Worm (Caenorhabditis elegans) whole organism, L4 larva: ENCODE measurements around the gene C16A3.2.
A peak's percentile ranks its signal among the peaks of the same experiment; 100 is the strongest.

Experiments used
- D1046.2 ChIP-seq: fragments of 200-800 bp; sonication (Bioruptor generic); IDR thresholded peaks from 2 replicates; pipeline ENCODE4 v1.3.6; 2022; ENCODE audit warnings: missing genetic modification characterization, missing compliant biosample characterization
- T26A8.4 ChIP-seq: fragments of 200-800 bp; sonication (Bioruptor generic); IDR thresholded peaks from 2 replicates; pipeline ENCODE4 v1.3.6; 2022; ENCODE audit warnings: missing genetic modification characterization, missing compliant biosample characterization
- Y105C5A.15 ChIP-seq: fragments of 200-800 bp; sonication (Bioruptor generic); IDR thresholded peaks from 2 replicates; pipeline ENCODE4 v1.3.6; 2022; ENCODE audit warnings: missing genetic modification characterization, missing compliant biosample characterization
- ZK337.2 ChIP-seq: fragments of 200-800 bp; sonication (Bioruptor generic); IDR thresholded peaks from 2 replicates; pipeline ENCODE4 v1.3.6; 2022; ENCODE audit warnings: missing genetic modification reagents, missing genetic modification characterization, missing compliant biosample characterization
- ZK546.5 ChIP-seq, 2 experiments: sonication (generic microtip); optimal IDR thresholded peaks; 2 replicates each; lab custom pipeline; 2017; ENCODE audit warnings: missing biosample characterization in 2 of 2, missing genetic modification characterization in 2 of 2
- aha-1 ChIP-seq: fragments of 150-350 bp; peaks from one replicate; lab custom pipeline; 2014; ENCODE audit warnings: missing biosample characterization, missing genetic modification characterization
- aly-2 ChIP-seq: sonication (generic microtip); optimal IDR thresholded peaks from 2 replicates; lab custom pipeline; 2018; ENCODE audit warnings: missing biosample characterization, missing genetic modification characterization
- ama-1 ChIP-seq: fragments of 150-350 bp; optimal IDR thresholded peaks from 2 replicates; lab custom pipeline; 2014; ENCODE audit warnings: inconsistent platforms, mixed read lengths
- arid-1 ChIP-seq: fragments of 200-800 bp; sonication (Bioruptor generic); conservative IDR thresholded peaks from 2 replicates; pipeline ENCODE4 v1.3.6; 2022; ENCODE audit warnings: missing genetic modification reagents, missing genetic modification characterization, missing compliant biosample characterization
- ceh-20 ChIP-seq: fragments of 200-800 bp; sonication (Bioruptor generic); IDR thresholded peaks from 2 replicates; pipeline ENCODE4 v1.3.6; 2022; ENCODE audit warnings: missing genetic modification reagents, missing genetic modification characterization, missing compliant biosample characterization
- ceh-28 ChIP-seq: fragments of 150-350 bp; optimal IDR thresholded peaks from 2 replicates; lab custom pipeline; 2014; ENCODE audit warnings: missing biosample characterization, missing genetic modification reagents, missing genetic modification characterization
- ceh-82 ChIP-seq: sonication (generic microtip); optimal IDR thresholded peaks from 2 replicates; lab custom pipeline; 2017; ENCODE audit warnings: missing biosample characterization, missing genetic modification characterization
- ces-1 ChIP-seq: fragments of 150-350 bp; sonication (generic microtip); optimal IDR thresholded peaks from 4 replicates; lab custom pipeline; 2014; ENCODE audit warnings: missing biosample characterization, missing genetic modification reagents, missing genetic modification characterization
- ctbp-1 ChIP-seq: fragments of 200-800 bp; sonication (Bioruptor generic); IDR thresholded peaks from 2 replicates; pipeline ENCODE4 v1.3.6; 2022; ENCODE audit warnings: missing genetic modification reagents, missing genetic modification characterization, missing compliant biosample characterization
- daf-12 ChIP-seq: fragments of 150-350 bp; optimal IDR thresholded peaks from 2 replicates; lab custom pipeline; 2014; ENCODE audit warnings: missing biosample characterization, missing genetic modification reagents, missing genetic modification characterization
- daf-16 ChIP-seq, 3 experiments: sonication (generic microtip); optimal IDR thresholded peaks; 2 replicates each; lab custom pipeline; 2016 to 2017; ENCODE audit warnings: missing genetic modification characterization in 3 of 3, missing genetic modification reagents in 3 of 3, mild to moderate bottlenecking in 2 of 3, missing compliant biosample characterization in 2 of 3, missing biosample characterization in 1 of 3, moderate library complexity in 1 of 3
- daf-19 ChIP-seq: fragments of 200-800 bp; sonication (Bioruptor generic); conservative IDR thresholded peaks from 2 replicates; pipeline ENCODE4 v1.3.6; 2022; ENCODE audit warnings: missing genetic modification characterization, missing compliant biosample characterization
- daf-8 ChIP-seq: fragments of 200-800 bp; sonication (Bioruptor generic); IDR thresholded peaks from 2 replicates; pipeline ENCODE4 v1.3.6; 2022; ENCODE audit warnings: missing genetic modification characterization, missing compliant biosample characterization
- dmd-6 ChIP-seq: fragments of 200-800 bp; sonication (Bioruptor generic); IDR thresholded peaks from 2 replicates; pipeline ENCODE4 v1.3.6; 2022; ENCODE audit warnings: missing genetic modification reagents, missing genetic modification characterization, missing compliant biosample characterization
- dmd-8 ChIP-seq: fragments of 200-800 bp; sonication (Bioruptor generic); IDR thresholded peaks from 2 replicates; pipeline ENCODE4 v1.3.6; 2022; ENCODE audit warnings: missing genetic modification characterization, missing compliant biosample characterization
- dmd-9 ChIP-seq: fragments of 200-800 bp; sonication (Bioruptor generic); IDR thresholded peaks from 2 replicates; pipeline ENCODE4 v1.3.6; 2022; ENCODE audit warnings: missing genetic modification reagents, missing genetic modification characterization, missing compliant biosample characterization
- egl-27 ChIP-seq: sonication (generic microtip); optimal IDR thresholded peaks from 3 replicates; lab custom pipeline; 2017; ENCODE audit warnings: missing biosample characterization, missing genetic modification reagents, missing genetic modification characterization
- fkh-10 ChIP-seq: fragments of 150-350 bp; optimal IDR thresholded peaks from 2 replicates; lab custom pipeline; 2014; ENCODE audit warnings: missing biosample characterization, missing genetic modification reagents, missing genetic modification characterization
- hlh-11 ChIP-seq: fragments of 200-800 bp; sonication (Bioruptor generic); optimal IDR thresholded peaks from 2 replicates; lab custom pipeline; 2018; ENCODE audit warnings: mild to moderate bottlenecking, missing genetic modification characterization, missing compliant biosample characterization
- hmg-1.1 ChIP-seq: fragments of 200-800 bp; sonication (Bioruptor generic); IDR thresholded peaks from 2 replicates; pipeline ENCODE4 v1.3.6; 2022; ENCODE audit warnings: missing genetic modification reagents, missing genetic modification characterization, missing compliant biosample characterization
- lim-7 ChIP-seq: fragments of 200-800 bp; sonication (Bioruptor generic); IDR thresholded peaks from 2 replicates; pipeline ENCODE4 v1.3.6; 2022; ENCODE audit warnings: missing genetic modification characterization, missing compliant biosample characterization
- lin-15B ChIP-seq: fragments of 150-350 bp; sonication (generic microtip); optimal IDR thresholded peaks from 3 replicates; lab custom pipeline; 2014; ENCODE audit warnings: missing biosample characterization, missing genetic modification characterization
- madf-9 ChIP-seq: fragments of 200-800 bp; sonication (Bioruptor generic); conservative IDR thresholded peaks from 2 replicates; pipeline ENCODE4 v1.3.6; 2022; ENCODE audit warnings: missing genetic modification reagents, missing genetic modification characterization, missing compliant biosample characterization
- mdl-1 ChIP-seq, 2 experiments: fragments of 150-350 bp in 1 of 2; sonication (generic microtip) in 1 of 2; optimal IDR thresholded peaks; 2 replicates each; lab custom pipeline; 2014 to 2017; ENCODE audit warnings: missing biosample characterization in 2 of 2, missing genetic modification characterization in 2 of 2
- mdt-29 ChIP-seq: fragments of 200-800 bp; sonication (Bioruptor generic); IDR thresholded peaks from 2 replicates; pipeline ENCODE4 v1.3.6; 2022; ENCODE audit warnings: missing genetic modification reagents, missing genetic modification characterization, missing compliant biosample characterization
- nhr-10 ChIP-seq: fragments of 150-350 bp; optimal IDR thresholded peaks from 2 replicates; lab custom pipeline; 2014; ENCODE audit warnings: missing biosample characterization, missing genetic modification characterization
- nhr-11 ChIP-seq: fragments of 150-350 bp; optimal IDR thresholded peaks from 2 replicates; lab custom pipeline; 2014; ENCODE audit warnings: missing biosample characterization, missing genetic modification characterization
- nhr-111 ChIP-seq: fragments of 200-800 bp; sonication (Bioruptor generic); optimal IDR thresholded peaks from 2 replicates; lab custom pipeline; 2018; ENCODE audit warnings: mild to moderate bottlenecking, missing genetic modification characterization, missing compliant biosample characterization
- nhr-237 ChIP-seq: sonication (generic microtip); optimal IDR thresholded peaks from 2 replicates; lab custom pipeline; 2017; ENCODE audit warnings: missing biosample characterization, missing genetic modification characterization
- nhr-25 ChIP-seq: sonication (generic microtip); optimal IDR thresholded peaks from 2 replicates; lab custom pipeline; 2017; ENCODE audit warnings: missing genetic modification characterization, mild to moderate bottlenecking, missing compliant biosample characterization, antibody characterized with exemption, moderate library complexity, borderline replicate concordance; ENCODE audit not compliant: insufficient read depth
- nhr-42 ChIP-seq: fragments of 200-800 bp; sonication (Bioruptor generic); IDR thresholded peaks from 2 replicates; pipeline ENCODE4 v1.3.6; 2022; ENCODE audit warnings: missing genetic modification characterization, missing compliant biosample characterization
- nhr-6 ChIP-seq: fragments of 150-350 bp; optimal IDR thresholded peaks from 2 replicates; lab custom pipeline; 2014; ENCODE audit warnings: missing biosample characterization, missing genetic modification characterization
- pqm-1 ChIP-seq: sonication (generic microtip); optimal IDR thresholded peaks from 2 replicates; lab custom pipeline; 2017; ENCODE audit warnings: missing biosample characterization, missing genetic modification characterization
- set-16 ChIP-seq: fragments of 200-800 bp; sonication (Bioruptor generic); IDR thresholded peaks from 2 replicates; pipeline ENCODE4 v1.3.6; 2022; ENCODE audit warnings: missing genetic modification reagents, missing genetic modification characterization, missing compliant biosample characterization
- snpc-4 ChIP-seq: fragments of 150-350 bp; optimal IDR thresholded peaks from 2 replicates; lab custom pipeline; 2014; ENCODE audit warnings: missing biosample characterization, missing genetic modification characterization
- unc-130 ChIP-seq: sonication (generic microtip); optimal IDR thresholded peaks from 2 replicates; lab custom pipeline; 2016; ENCODE audit warnings: missing genetic modification reagents, missing genetic modification characterization, missing compliant biosample characterization
- unc-62 ChIP-seq, 3 experiments: fragments of 150-350 bp in 1 of 3; sonication (generic microtip); optimal IDR thresholded peaks in 2 of 3; peaks in 1 of 3; 1 replicate in 1 of 3; 2 replicates in 2 of 3; lab custom pipeline; 2014 to 2017; ENCODE audit warnings: missing biosample characterization in 3 of 3, missing genetic modification characterization in 3 of 3, missing genetic modification reagents in 3 of 3, missing genotype in 1 of 3
- zfp-2 ChIP-seq: sonication (generic microtip); optimal IDR thresholded peaks from 2 replicates; lab custom pipeline; 2016; ENCODE audit warnings: mild to moderate bottlenecking, missing genetic modification characterization, missing compliant biosample characterization
- ztf-7 ChIP-seq: fragments of 150-350 bp; optimal IDR thresholded peaks from 2 replicates; lab custom pipeline; 2014; ENCODE audit warnings: missing biosample characterization, missing genetic modification characterization

The C16A3.2 gene

ce11 chrIII:6402810-6403209, 13.2 kb downstream of the C16A3.2 start:
- no peak for TF ChIP-seq ctbp-1 (GFP tag; lab: Robert Waterston, UW)
- peak; percentile 56 for TF ChIP-seq aha-1 (tag; lab: Kevin White, UChicago)
- TF ChIP-seq unc-62 (GFP tag; optimal IDR thresholded peaks at IDR 0.05 in 1 of 2; lab: Kevin White, UChicago): peak in 1 of 2 experiments; percentile 83
- TF ChIP-seq unc-62 (tag; optimal IDR thresholded peaks at IDR 0.05; lab: Kevin White, UChicago): no peak
- peak; percentile 67 for TF ChIP-seq dmd-6 (GFP tag; lab: Robert Waterston, UW)
- peak; percentile 34; the same call in 1 of the 2 replicates for TF ChIP-seq mdt-29 (GFP tag; lab: Robert Waterston, UW)
- TF ChIP-seq egl-27 (tag; lab: Kevin White, UChicago): no peak
- TF ChIP-seq nhr-6 (tag; lab: Kevin White, UChicago): no peak

ce11 chrIII:6405121-6405520, 15.5 kb downstream of the C16A3.2 start:
- TF ChIP-seq nhr-111 (GFP tag; lab: Kevin White, UChicago): no peak
- no peak for TF ChIP-seq ztf-7 (tag; lab: Kevin White, UChicago)
- TF ChIP-seq fkh-10: no peak
- TF ChIP-seq ctbp-1 (GFP tag; lab: Robert Waterston, UW): 0 out of 2 replicates have a peak, but pooled peaks have one; percentile 27
- no peak for TF ChIP-seq nhr-25
- TF ChIP-seq daf-12 (tag; lab: Kevin White, UChicago): no peak
- TF ChIP-seq daf-19 (GFP tag; lab: Robert Waterston, UW): no peak
- no peak for TF ChIP-seq ZK546.5 (tag; optimal IDR thresholded peaks at IDR 0.05; lab: Kevin White, UChicago)
- no peak for TF ChIP-seq dmd-8
- TF ChIP-seq pqm-1 (tag; lab: Kevin White, UChicago): no peak
- no peak for TF ChIP-seq nhr-237 (tag; lab: Kevin White, UChicago)
- no peak for TF ChIP-seq zfp-2 (tag; lab: Kevin White, UChicago)
- peak in 1 of 2 experiments; percentile 41 for TF ChIP-seq daf-16 (GFP tag; optimal IDR thresholded peaks at IDR 0.05; lab: Kevin White, UChicago)
- no peak for TF ChIP-seq daf-16 (tag; optimal IDR thresholded peaks at IDR 0.05; lab: Kevin White, UChicago)
- TF ChIP-seq lim-7: no peak
- no peak for TF ChIP-seq unc-130 (GFP tag; lab: Kevin White, UChicago)
- TF ChIP-seq dmd-6 (GFP tag; lab: Robert Waterston, UW): no peak
- no peak for TF ChIP-seq ama-1
- no peak for TF ChIP-seq ceh-28
- no peak for TF ChIP-seq dmd-9 (GFP tag; lab: Robert Waterston, UW)
- no peak for TF ChIP-seq daf-8 (GFP tag; lab: Robert Waterston, UW)
- no peak for TF ChIP-seq nhr-10 (tag; lab: Kevin White, UChicago)
- no peak for TF ChIP-seq madf-9
- TF ChIP-seq D1046.2 (GFP tag; lab: Robert Waterston, UW): no peak
- no peak for TF ChIP-seq ceh-82
- peak; percentile 29; the same call in 1 of the 2 replicates for TF ChIP-seq ceh-20 (GFP tag; lab: Robert Waterston, UW)
- TF ChIP-seq nhr-11 (tag; lab: Kevin White, UChicago): peak; percentile 52
- no peak for TF ChIP-seq T26A8.4 (GFP tag; lab: Robert Waterston, UW)
- TF ChIP-seq snpc-4: no peak
- TF ChIP-seq Y105C5A.15: no peak
- no peak for TF ChIP-seq arid-1 (GFP tag; lab: Robert Waterston, UW)
- TF ChIP-seq hlh-11: peak; percentile 44
- TF ChIP-seq mdl-1 (tag; optimal IDR thresholded peaks at IDR 0.05; lab: Kevin White, UChicago): no peak
- no peak for TF ChIP-seq nhr-42 (GFP tag; lab: Robert Waterston, UW)
- no peak for TF ChIP-seq lin-15B (tag; lab: Kevin White, UChicago)
- no peak for TF ChIP-seq ces-1 (GFP tag; lab: Kevin White, UChicago)
- TF ChIP-seq aly-2 (tag; lab: Kevin White, UChicago): no peak
- no peak for TF ChIP-seq hmg-1.1
- TF ChIP-seq ZK337.2: no peak
- no peak for TF ChIP-seq set-16 (GFP tag; lab: Robert Waterston, UW)
